Worm (Caenorhabditis elegans) whole organism, mixed stage, embryonic: ENCODE measurements around the gene emb-4.

Experiments used
- bed-3 ChIP-seq: fragments of 200-800 bp; sonication (Bioruptor generic); optimal IDR thresholded peaks from 3 replicates; lab custom pipeline; 2018; ENCODE audit warnings: mild to moderate bottlenecking, missing genetic modification characterization, moderate library complexity, missing compliant biosample characterization
- ceh-83 ChIP-seq: fragments of 200-800 bp; sonication (Bioruptor generic); optimal IDR thresholded peaks from 2 replicates; lab custom pipeline; 2018; ENCODE audit warnings: mild to moderate bottlenecking, missing genetic modification characterization, missing compliant biosample characterization
- elt-3 ChIP-seq: fragments of 150-350 bp; optimal IDR thresholded peaks from 2 replicates; lab custom pipeline; 2014; ENCODE audit warnings: missing biosample characterization, missing genetic modification characterization
- flh-1 ChIP-seq: fragments of 200-800 bp; sonication (Bioruptor generic); optimal IDR thresholded peaks from 2 replicates; lab custom pipeline; 2018; ENCODE audit warnings: mild to moderate bottlenecking, missing genetic modification characterization, moderate library complexity, missing compliant biosample characterization
- lin-13 ChIP-seq: fragments of 150-350 bp; optimal IDR thresholded peaks from 2 replicates; lab custom pipeline; 2014; ENCODE audit warnings: missing biosample characterization, missing genetic modification characterization
- mep-1 ChIP-seq: fragments of 150-350 bp; optimal IDR thresholded peaks from 2 replicates; lab custom pipeline; 2017; ENCODE audit warnings: missing biosample characterization, missing genetic modification reagents, missing genetic modification characterization, inconsistent platforms
- nhr-237 ChIP-seq: fragments of 150-350 bp; optimal IDR thresholded peaks from 2 replicates; lab custom pipeline; 2014; ENCODE audit warnings: missing biosample characterization, missing genetic modification characterization
- pha-4 ChIP-seq: fragments of 150-350 bp; optimal IDR thresholded peaks from 2 replicates; lab custom pipeline; 2018; ENCODE audit warnings: missing biosample characterization, missing genetic modification reagents, missing genetic modification characterization
- sem-2 ChIP-seq: fragments of 200-800 bp; sonication (Bioruptor generic); optimal IDR thresholded peaks from 2 replicates; lab custom pipeline; 2018; ENCODE audit warnings: mild to moderate bottlenecking, missing genetic modification characterization, missing compliant biosample characterization
- unc-39 ChIP-seq: fragments of 150-350 bp; optimal IDR thresholded peaks from 2 replicates; lab custom pipeline; 2014; ENCODE audit warnings: missing biosample characterization, missing genetic modification characterization
- unc-62 ChIP-seq: fragments of 150-350 bp; optimal IDR thresholded peaks from 2 replicates; lab custom pipeline; 2014; ENCODE audit warnings: missing biosample characterization, missing genetic modification reagents, missing genetic modification characterization
- ztf-11 ChIP-seq: fragments of 150-350 bp; optimal IDR thresholded peaks from 2 replicates; lab custom pipeline; 2014; ENCODE audit warnings: missing biosample characterization, missing genetic modification characterization

DNA sequence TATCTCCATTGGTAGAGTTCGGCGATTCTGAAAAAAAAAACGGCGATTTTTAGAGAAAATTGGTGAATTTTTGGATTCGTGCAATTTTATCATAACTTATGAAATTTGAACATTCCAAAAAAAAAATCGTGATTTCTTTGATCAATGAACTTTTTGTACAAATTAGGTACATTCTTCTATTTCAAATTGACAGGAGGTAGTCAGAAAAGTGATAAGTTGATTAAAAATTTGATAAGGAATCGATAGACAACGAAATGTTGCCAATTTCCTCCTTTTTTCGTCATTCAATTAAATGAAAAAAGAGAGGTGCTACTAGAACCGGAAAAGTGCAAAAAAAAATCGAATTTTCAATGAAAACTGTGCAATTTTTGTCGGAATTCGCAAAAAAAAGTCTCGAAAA lies 23.8 kb downstream of the emb-4 start:
- TF ChIP-seq nhr-237 (tag; lab: Kevin White, UChicago) (no peak), mep-1 (tag; lab: Kevin White, UChicago) (no peak), ceh-83 (GFP tag; lab: Kevin White, UChicago) (no peak), unc-62 (GFP tag; lab: Kevin White, UChicago) (no peak), flh-1 (no peak), elt-3 (tag; lab: Kevin White, UChicago) (no peak), ztf-11 (tag; lab: Kevin White, UChicago) (no peak), sem-2 (GFP tag; lab: Kevin White, UChicago) (no peak), pha-4 (no peak), bed-3 (no peak), unc-39 (no peak), lin-13 (tag; lab: Kevin White, UChicago) (no peak)
